Worm (Caenorhabditis elegans): ENCODE measurements around the gene ZK121.2.

ce11 chrIII:5379879-5380331, 38.4 kb downstream of the ZK121.2 start, which contains the start of gene paqr-2:
- TF ChIP-seq flt-1 (GFP tag; IDR thresholded peaks at IDR 0.05) (no peak), ama-1 (optimal IDR thresholded peaks at IDR 0.05) (no peak), tra-4 (tag; optimal IDR thresholded peaks at IDR 0.05) (no peak), B0310.2 (tag; optimal IDR thresholded peaks at IDR 0.05) (no peak), pes-1 (GFP tag; IDR thresholded peaks at IDR 0.05) (no peak), F13C5.2 (tag; optimal IDR thresholded peaks at IDR 0.05) (no peak)

Measured in whole organism, early embryonic.